Fruit fly (Drosophila melanogaster): ENCODE data around the gene CG46465.

DNA sequence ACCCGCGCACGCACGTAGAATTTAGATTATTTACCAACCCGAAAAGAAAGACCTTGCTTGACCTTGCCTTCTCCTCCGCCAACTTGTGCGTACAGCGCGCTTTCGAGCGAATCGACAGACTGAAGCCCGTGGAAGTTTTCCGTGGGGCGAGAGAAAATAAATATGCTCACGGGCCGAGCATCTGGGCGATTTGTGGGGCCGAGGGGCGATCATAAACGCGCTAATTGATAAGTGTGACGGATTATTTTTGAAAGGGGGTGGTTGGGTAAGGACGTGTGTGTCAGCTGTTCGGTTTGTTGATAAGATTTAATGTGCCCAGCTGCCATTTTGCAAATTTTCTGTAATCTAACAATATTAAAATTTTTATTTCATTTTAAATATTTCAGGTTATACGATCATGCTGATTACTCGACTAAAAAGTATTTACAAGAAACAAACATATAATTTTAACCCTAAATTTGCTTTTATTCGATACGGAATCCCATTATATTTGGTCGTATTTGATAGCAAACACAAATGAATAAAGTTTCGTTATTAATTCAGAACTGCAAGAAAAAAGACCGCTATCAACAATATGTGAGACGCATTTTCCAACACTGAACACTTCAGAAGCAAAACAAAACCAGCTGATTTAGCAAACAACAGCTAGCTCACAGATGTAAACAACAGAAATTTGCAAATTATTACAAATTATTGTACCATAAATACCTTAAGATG is 18.1 kb upstream of the CG46465 start, which contains the start of the genes L2HGDH and CG10431:
- TF ChIP-seq CTCF (optimal IDR thresholded peaks at IDR 0.05) (no peak), CG8478 (optimal IDR thresholded peaks at IDR 0.05) (no peak)

Data from S2 (cell line).